Worm (Caenorhabditis elegans): ENCODE measurements around the gene F56D5.6.

- TF ChIP-seq egl-27 (tag; optimal IDR thresholded peaks at IDR 0.05) = no peak
- TF ChIP-seq mdl-1 (tag; optimal IDR thresholded peaks at IDR 0.05) = no peak
- TF ChIP-seq unc-130 (tag; optimal IDR thresholded peaks at IDR 0.05) = no peak
- TF ChIP-seq nhr-12 (tag; optimal IDR thresholded peaks at IDR 0.05) = no peak
- TF ChIP-seq ces-1 (GFP tag; optimal IDR thresholded peaks at IDR 0.05) = no peak
- no peak for TF ChIP-seq snpc-4 (tag; optimal IDR thresholded peaks at IDR 0.05)
- TF ChIP-seq ama-1 (optimal IDR thresholded peaks at IDR 0.05) = no peak
- TF ChIP-seq zip-4 (GFP tag; optimal IDR thresholded peaks at IDR 0.05) = no peak
- TF ChIP-seq lin-39 (tag; optimal IDR thresholded peaks at IDR 0.05) = no peak
Observed at ce11 chrIV:9397278-9397677, 4.4 kb upstream of the F56D5.6 start, which contains the start of gene F56D5.3.

All from whole organism, L1 larva.